Worm (Caenorhabditis elegans) whole organism, young adult: ENCODE measurements around the gene hlh-30.
A peak's percentile ranks its signal among the peaks of the same experiment; 100 is the strongest.

Experiments
- C17E4.6 ChIP-seq: fragments of 200-800 bp; sonication (Bioruptor generic); IDR thresholded peaks from 2 replicates; pipeline ENCODE4 v1.3.6; 2022; ENCODE audit warnings: missing genetic modification reagents, missing genetic modification characterization, missing compliant biosample characterization
- D2030.7 ChIP-seq: fragments of 200-800 bp; sonication (Bioruptor generic); IDR thresholded peaks from 2 replicates; pipeline ENCODE4 v1.3.6; 2022; ENCODE audit warnings: missing genetic modification reagents, missing genetic modification characterization, missing compliant biosample characterization
- F57A8.1 ChIP-seq: fragments of 200-800 bp; sonication (Bioruptor generic); optimal IDR thresholded peaks from 2 replicates; lab custom pipeline; 2018; ENCODE audit warnings: mild to moderate bottlenecking, missing genetic modification characterization, moderate library complexity, missing compliant biosample characterization
- K11D2.4 ChIP-seq: fragments of 200-800 bp; sonication (Bioruptor generic); IDR thresholded peaks from 2 replicates; pipeline ENCODE4 v1.3.6; 2022; ENCODE audit warnings: missing genetic modification reagents, missing genetic modification characterization, missing compliant biosample characterization
- T26A5.8 ChIP-seq: sonication (generic microtip); optimal IDR thresholded peaks from 2 replicates; lab custom pipeline; 2016; ENCODE audit warnings: missing genetic modification characterization, missing compliant biosample characterization
- Y53G8AR.9 ChIP-seq: fragments of 200-800 bp; sonication (Bioruptor generic); conservative IDR thresholded peaks from 2 replicates; pipeline ENCODE4 v1.3.6; 2022; ENCODE audit warnings: missing genetic modification reagents, missing genetic modification characterization, missing compliant biosample characterization
- Y79H2A.3 ChIP-seq: fragments of 200-800 bp; sonication (Bioruptor generic); conservative IDR thresholded peaks from 2 replicates; pipeline ENCODE4 v1.3.6; 2022; ENCODE audit warnings: missing genetic modification reagents, missing genetic modification characterization, missing compliant biosample characterization
- aptf-2 ChIP-seq: fragments of 200-800 bp; sonication (Bioruptor generic); conservative IDR thresholded peaks from 2 replicates; pipeline ENCODE4 v1.3.6; 2022; ENCODE audit warnings: missing genetic modification reagents, missing genetic modification characterization, missing compliant biosample characterization
- attf-6 ChIP-seq: fragments of 200-800 bp; sonication (Bioruptor generic); IDR thresholded peaks from 2 replicates; pipeline ENCODE4 v1.3.6; 2022; ENCODE audit warnings: missing genetic modification reagents, missing genetic modification characterization, missing compliant biosample characterization
- bed-1 ChIP-seq: fragments of 200-800 bp; sonication (Bioruptor generic); IDR thresholded peaks from 2 replicates; pipeline ENCODE4 v1.3.6; 2022; ENCODE audit warnings: missing genetic modification reagents, missing genetic modification characterization, missing compliant biosample characterization
- ccch-3 ChIP-seq: fragments of 200-800 bp; sonication (Bioruptor generic); optimal IDR thresholded peaks from 2 replicates; lab custom pipeline; 2018; ENCODE audit warnings: mild to moderate bottlenecking, missing genetic modification characterization, missing compliant biosample characterization
- ceh-91 ChIP-seq: fragments of 200-800 bp; sonication (Bioruptor generic); IDR thresholded peaks from 2 replicates; pipeline ENCODE4 v1.3.6; 2022; ENCODE audit warnings: missing genetic modification reagents, missing genetic modification characterization, missing compliant biosample characterization
- chd-7 ChIP-seq: sonication (generic microtip); optimal IDR thresholded peaks from 2 replicates; lab custom pipeline; 2016; ENCODE audit warnings: mild to moderate bottlenecking, missing genetic modification characterization, moderate library complexity, missing compliant biosample characterization
- dox-1 ChIP-seq: fragments of 200-800 bp; sonication (Bioruptor generic); IDR thresholded peaks from 2 replicates; pipeline ENCODE4 v1.3.6; 2022; ENCODE audit warnings: missing genetic modification reagents, missing genetic modification characterization, missing compliant biosample characterization
- dpff-1 ChIP-seq: sonication (generic microtip); optimal IDR thresholded peaks from 2 replicates; lab custom pipeline; 2017; ENCODE audit warnings: mild to moderate bottlenecking, missing genetic modification characterization, missing compliant biosample characterization
- efl-1 ChIP-seq: fragments of 150-350 bp; optimal IDR thresholded peaks from 2 replicates; lab custom pipeline; 2014; ENCODE audit warnings: missing biosample characterization, missing genetic modification reagents, missing genetic modification characterization
- egl-18 ChIP-seq: fragments of 200-800 bp; sonication (Bioruptor generic); IDR thresholded peaks from 2 replicates; pipeline ENCODE4 v1.3.6; 2022; ENCODE audit warnings: missing genetic modification reagents, missing genetic modification characterization, missing compliant biosample characterization
- egrh-3 ChIP-seq: fragments of 200-800 bp; sonication (Bioruptor generic); IDR thresholded peaks from 2 replicates; pipeline ENCODE4 v1.3.6; 2022; ENCODE audit warnings: missing genetic modification reagents, missing genetic modification characterization, missing compliant biosample characterization
- fkh-3 ChIP-seq: sonication (generic microtip); optimal IDR thresholded peaks from 2 replicates; lab custom pipeline; 2016; ENCODE audit warnings: mild to moderate bottlenecking, missing genetic modification characterization, missing compliant biosample characterization
- hmg-1.2 ChIP-seq: fragments of 200-800 bp; sonication (Bioruptor generic); IDR thresholded peaks from 2 replicates; pipeline ENCODE4 v1.3.6; 2022; ENCODE audit warnings: missing genetic modification reagents, missing genetic modification characterization, missing compliant biosample characterization
- lag-1 ChIP-seq: fragments of 200-800 bp; sonication (Bioruptor generic); IDR thresholded peaks from 2 replicates; pipeline ENCODE4 v1.3.6; 2022; ENCODE audit warnings: missing genetic modification reagents, missing genetic modification characterization, missing compliant biosample characterization
- let-607 ChIP-seq, 2 experiments: fragments of 200-800 bp in 1 of 2; sonication (Bioruptor generic) in 1 of 2; sonication (generic microtip) in 1 of 2; optimal IDR thresholded peaks; 2 replicates each; lab custom pipeline; 2016 to 2018; ENCODE audit warnings: mild to moderate bottlenecking in 2 of 2, missing compliant biosample characterization in 2 of 2, missing genetic modification characterization in 2 of 2, moderate library complexity in 2 of 2, missing genotype in 1 of 2
- madf-10 ChIP-seq: sonication (generic microtip); optimal IDR thresholded peaks from 2 replicates; lab custom pipeline; 2016; ENCODE audit warnings: mild to moderate bottlenecking, missing genetic modification characterization, missing compliant biosample characterization
- mcd-1 ChIP-seq: fragments of 200-800 bp; sonication (Bioruptor generic); IDR thresholded peaks from 2 replicates; pipeline ENCODE4 v1.3.6; 2022; ENCODE audit warnings: missing genetic modification reagents, missing genetic modification characterization, missing compliant biosample characterization
- mxl-1 ChIP-seq: sonication (generic microtip); optimal IDR thresholded peaks from 2 replicates; lab custom pipeline; 2016; ENCODE audit warnings: missing genetic modification characterization, missing compliant biosample characterization
- nfya-1 ChIP-seq: sonication (generic microtip); optimal IDR thresholded peaks from 2 replicates; lab custom pipeline; 2017; ENCODE audit warnings: antibody characterized with exemption, missing compliant biosample characterization, missing genetic modification characterization, borderline replicate concordance; ENCODE audit not compliant: insufficient read depth
- nfya-2 ChIP-seq: fragments of 200-800 bp; sonication (Bioruptor generic); IDR thresholded peaks from 2 replicates; pipeline ENCODE4 v1.3.6; 2022; ENCODE audit warnings: missing genetic modification reagents, missing genetic modification characterization, missing compliant biosample characterization
- pbrm-1 ChIP-seq: fragments of 200-800 bp; sonication (Bioruptor generic); IDR thresholded peaks from 2 replicates; pipeline ENCODE4 v1.3.6; 2022; ENCODE audit warnings: missing genetic modification reagents, missing genetic modification characterization, missing compliant biosample characterization
- sptf-2 ChIP-seq: fragments of 200-800 bp; sonication (Bioruptor generic); optimal IDR thresholded peaks from 2 replicates; lab custom pipeline; 2018; ENCODE audit warnings: mild to moderate bottlenecking, missing genetic modification characterization, missing compliant biosample characterization
- tbx-9 ChIP-seq: sonication (generic microtip); optimal IDR thresholded peaks from 2 replicates; lab custom pipeline; 2016; ENCODE audit warnings: borderline replicate concordance, missing genetic modification characterization, inconsistent platforms, missing compliant biosample characterization
- xnd-1 ChIP-seq: sonication (generic microtip); optimal IDR thresholded peaks from 2 replicates; lab custom pipeline; 2016; ENCODE audit warnings: missing genotype, missing genetic modification reagents, missing genetic modification characterization, missing compliant biosample characterization
- zfh-2 ChIP-seq: fragments of 200-800 bp; sonication (Bioruptor generic); conservative IDR thresholded peaks from 2 replicates; pipeline ENCODE4 v1.3.6; 2022; ENCODE audit warnings: missing genetic modification reagents, missing genetic modification characterization, missing compliant biosample characterization
- ztf-28 ChIP-seq: fragments of 200-800 bp; sonication (Bioruptor generic); IDR thresholded peaks from 2 replicates; pipeline ENCODE4 v1.3.6; 2022; ENCODE audit warnings: missing genetic modification reagents, missing genetic modification characterization, missing compliant biosample characterization
- ztf-6 ChIP-seq: fragments of 200-800 bp; sonication (Bioruptor generic); IDR thresholded peaks from 2 replicates; pipeline ENCODE4 v1.3.6; 2022; ENCODE audit warnings: missing genetic modification reagents, missing genetic modification characterization, missing compliant biosample characterization

hlh-30 gene

ce11 chrIV:4078901-4079300 lies 44.1 kb upstream of the hlh-30 start, which contains the start of gene C35B1.8:
TSS of gene C35B1.8 (minus strand) at chrIV:4079001.
- TF ChIP-seq Y79H2A.3 (GFP tag; lab: Robert Waterston, UW) (no peak), ztf-6 (GFP tag; lab: Robert Waterston, UW) (no peak), K11D2.4 (no peak), Y53G8AR.9 (GFP tag; lab: Robert Waterston, UW) (no peak), bed-1 (GFP tag; lab: Robert Waterston, UW) (no peak), lag-1 (GFP tag; lab: Robert Waterston, UW) (no peak), ccch-3 (GFP tag; lab: Kevin White, UChicago) (no peak), nfya-1 (tag; lab: Kevin White, UChicago) (no peak), mxl-1 (tag; lab: Kevin White, UChicago) (no peak), egl-18 (GFP tag; lab: Robert Waterston, UW) (no peak), aptf-2 (GFP tag; lab: Robert Waterston, UW) (no peak), hmg-1.2 (GFP tag; lab: Robert Waterston, UW) (no peak), attf-6 (GFP tag; lab: Robert Waterston, UW) (no peak), T26A5.8 (tag; lab: Kevin White, UChicago) (no peak), xnd-1 (tag; lab: Kevin White, UChicago) (no peak), mcd-1 (GFP tag; lab: Robert Waterston, UW) (no peak)
- TF ChIP-seq, all 124 proteins: peak for 0

- TF ChIP-seq ceh-91 (peak; percentile 9; the same call in 1 of the 2 replicates), zfh-2 (GFP tag; lab: Robert Waterston, UW) (peak; percentile 71), egrh-3 (peak; percentile 96), dox-1 (GFP tag; lab: Robert Waterston, UW) (no peak), fkh-3 (tag; lab: Kevin White, UChicago) (no peak), efl-1 (no peak), nfya-2 (GFP tag; lab: Robert Waterston, UW) (no peak), ztf-28 (GFP tag; lab: Robert Waterston, UW) (no peak), sptf-2 (GFP tag; lab: Kevin White, UChicago) (peak; percentile 38), D2030.7 (GFP tag; lab: Robert Waterston, UW) (no peak), F57A8.1 (GFP tag; lab: Kevin White, UChicago) (peak; percentile 9), madf-10 (tag; lab: Kevin White, UChicago) (no peak)
These were observed 42.0 kb upstream of the hlh-30 start for ce11 chrIV:4076690-4077295.

ce11 chrIV:4074610-4075009 lies 39.9 kb upstream of the hlh-30 start, which contains the start of gene W03D2.9:
TSS of gene W03D2.9 (minus strand) at chrIV:4074710.
- no peak for TF ChIP-seq let-607 (tag; optimal IDR thresholded peaks at IDR 0.05; lab: Kevin White, UChicago)
- TF ChIP-seq pbrm-1 (GFP tag; lab: Robert Waterston, UW) = no peak
- no peak for TF ChIP-seq tbx-9 (tag; lab: Kevin White, UChicago)
- no peak for TF ChIP-seq C17E4.6 (GFP tag; lab: Robert Waterston, UW)
- no peak for TF ChIP-seq chd-7 (tag; lab: Kevin White, UChicago)
- TF ChIP-seq dpff-1 (tag; lab: Kevin White, UChicago) = no peak
- TF ChIP-seq, all 124 proteins: peak for 0
